Worm (Caenorhabditis elegans) whole organism, L3 larva: ENCODE data around the gene mrp-3.

Source experiments
- nhr-12 ChIP-seq: fragments of 150-350 bp; optimal IDR thresholded peaks from 2 replicates; lab custom pipeline; 2014; ENCODE audit warnings: missing biosample characterization, missing genetic modification characterization
- ztf-11 ChIP-seq: fragments of 150-350 bp; optimal IDR thresholded peaks from 2 replicates; lab custom pipeline; 2014; ENCODE audit warnings: missing biosample characterization, missing genetic modification characterization

- no peak for TF ChIP-seq nhr-12 (tag; lab: Kevin White, UChicago)
- no peak for TF ChIP-seq ztf-11 (tag; lab: Kevin White, UChicago)
These were observed 44.2 kb upstream of the mrp-3 start for ce11 chrX:15983288-15983687.
